Worm (Caenorhabditis elegans): Measurements from ENCODE around the gene str-136.

ce11 chrV:8267275-8267674 lies 11.5 kb downstream of the str-136 start:
- TF ChIP-seq nhr-11 (tag; optimal IDR thresholded peaks at IDR 0.05), result no peak
- no peak for TF ChIP-seq mdl-1 (tag; optimal IDR thresholded peaks at IDR 0.05)
- TF ChIP-seq snpc-4 (tag; optimal IDR thresholded peaks at IDR 0.05), result no peak

Measured in whole organism, L2 larva.